Fruit fly (Drosophila melanogaster) whole organism, embryonic: ENCODE results near the gene lbl.

Experiments
- Awh ChIP-seq: fragments of 200-800 bp; sonication (Bioruptor generic); IDR thresholded peaks from 2 replicates; pipeline ENCODE4, ENCODE4 v1.3.6; 2022; ENCODE audit warnings: missing biosample characterization, missing genetic modification characterization
- Bteb2 ChIP-seq: fragments of 200-800 bp; sonication (Bioruptor generic); optimal IDR thresholded peaks from 2 replicates; lab custom pipeline; 2016; ENCODE audit warnings: missing biosample characterization, missing genetic modification characterization
- CG10209 ChIP-seq: fragments of 200-800 bp; sonication (Bioruptor generic); optimal IDR thresholded peaks from 3 replicates; lab custom pipeline; 2017; ENCODE audit warnings: missing biosample characterization, mild to moderate bottlenecking, missing genetic modification characterization, missing genetic modification reagents
- CG10654 ChIP-seq: fragments of 200-800 bp; sonication (Bioruptor generic); optimal IDR thresholded peaks from 2 replicates; lab custom pipeline; 2016; ENCODE audit warnings: missing biosample characterization, missing genetic modification characterization
- CG10979 ChIP-seq: fragments of 200-800 bp; sonication (Bioruptor generic); optimal IDR thresholded peaks from 2 replicates; lab custom pipeline; 2018; ENCODE audit warnings: missing biosample characterization, mild to moderate bottlenecking, missing genetic modification characterization, moderate library complexity
- CG11093 ChIP-seq: fragments of 200-800 bp; sonication (Bioruptor generic); IDR thresholded peaks from 3 replicates; pipeline ENCODE4 v1.3.6; 2022; ENCODE audit warnings: missing biosample characterization, missing genetic modification characterization
- CG11504 ChIP-seq: fragments of 200-800 bp; sonication (Bioruptor generic); optimal IDR thresholded peaks from 3 replicates; lab custom pipeline; 2019; ENCODE audit warnings: missing biosample characterization, mild to moderate bottlenecking, missing genetic modification characterization, moderate library complexity
- CG11723 ChIP-seq: fragments of 200-800 bp; sonication (Bioruptor generic); optimal IDR thresholded peaks from 2 replicates; lab custom pipeline; 2017; ENCODE audit warnings: missing biosample characterization, mild to moderate bottlenecking, missing genetic modification characterization
- CG1233 ChIP-seq: fragments of 200-800 bp; sonication (Bioruptor generic); optimal IDR thresholded peaks from 4 replicates; lab custom pipeline; 2018; ENCODE audit warnings: missing biosample characterization, mild to moderate bottlenecking, missing genetic modification characterization
- CG13775 ChIP-seq: fragments of 200-800 bp; sonication (Bioruptor generic); optimal IDR thresholded peaks from 3 replicates; lab custom pipeline; 2017; ENCODE audit warnings: missing biosample characterization, mild to moderate bottlenecking, missing genetic modification characterization
- CG14441 ChIP-seq: fragments of 200-800 bp; sonication (Bioruptor generic); IDR thresholded peaks from 2 replicates; pipeline ENCODE4 v1.3.6; 2022; ENCODE audit warnings: missing biosample characterization, missing genetic modification characterization
- CG14710 ChIP-seq: fragments of 200-800 bp; sonication (Bioruptor generic); optimal IDR thresholded peaks from 3 replicates; lab custom pipeline; 2019; ENCODE audit warnings: missing biosample characterization, mild to moderate bottlenecking, missing genetic modification characterization, moderate library complexity
- CG15073 ChIP-seq: fragments of 200-800 bp; sonication (Bioruptor generic); optimal IDR thresholded peaks from 2 replicates; lab custom pipeline; 2016; ENCODE audit warnings: missing biosample characterization, missing genetic modification characterization
- CG18262 ChIP-seq: fragments of 200-800 bp; optimal IDR thresholded peaks from 3 replicates; lab custom pipeline; 2019; ENCODE audit warnings: missing biosample characterization, mild to moderate bottlenecking, missing genetic modification characterization, moderate library complexity
- CG18599 ChIP-seq: fragments of 200-800 bp; sonication (Bioruptor generic); optimal IDR thresholded peaks from 3 replicates; lab custom pipeline; 2017; ENCODE audit warnings: missing biosample characterization, missing genetic modification characterization, mild to moderate bottlenecking, moderate library complexity, missing genetic modification reagents
- CG31365 ChIP-seq: fragments of 200-800 bp; sonication (Bioruptor generic); optimal IDR thresholded peaks from 2 replicates; lab custom pipeline; 2018; ENCODE audit warnings: missing biosample characterization, mild to moderate bottlenecking, missing genetic modification characterization
- CG3407 ChIP-seq: fragments of 200-800 bp; sonication (Bioruptor generic); optimal IDR thresholded peaks from 2 replicates; lab custom pipeline; 2018; ENCODE audit warnings: missing biosample characterization, mild to moderate bottlenecking, missing genetic modification characterization
- CG4360 ChIP-seq: fragments of 200-800 bp; sonication (Bioruptor generic); IDR thresholded peaks from 2 replicates; pipeline ENCODE4 v1.3.6; 2022; ENCODE audit warnings: missing biosample characterization, missing genetic modification characterization
- CG6254 ChIP-seq: fragments of 200-800 bp; sonication (Bioruptor generic); optimal IDR thresholded peaks from 3 replicates; lab custom pipeline; 2017; ENCODE audit warnings: mild to moderate bottlenecking, missing biosample characterization, missing genetic modification reagents, missing genetic modification characterization
- CG7372 ChIP-seq: fragments of 200-800 bp; sonication (Bioruptor generic); IDR thresholded peaks from 2 replicates; pipeline ENCODE4 v1.3.6; 2022; ENCODE audit warnings: missing biosample characterization, missing genetic modification characterization
- CG7928 ChIP-seq: fragments of 200-800 bp; sonication (Bioruptor generic); optimal IDR thresholded peaks from 2 replicates; lab custom pipeline; 2017; ENCODE audit warnings: missing biosample characterization, mild to moderate bottlenecking, missing genetic modification characterization
- CG9215 ChIP-seq: fragments of 200-800 bp; sonication (Bioruptor generic); IDR thresholded peaks from 2 replicates; pipeline ENCODE4 v1.3.6; 2022; ENCODE audit warnings: missing biosample characterization, missing genetic modification characterization
- CG9609 ChIP-seq: fragments of 200-800 bp; sonication (Bioruptor generic); optimal IDR thresholded peaks from 3 replicates; lab custom pipeline; 2016; ENCODE audit warnings: missing biosample characterization, missing genetic modification characterization
- CrebB ChIP-seq: fragments of 200-800 bp; sonication (Bioruptor generic); optimal IDR thresholded peaks from 3 replicates; lab custom pipeline; 2018; ENCODE audit warnings: missing biosample characterization, mild to moderate bottlenecking, missing genetic modification characterization
- Dip3 ChIP-seq: fragments of 200-800 bp; sonication (Bioruptor generic); optimal IDR thresholded peaks from 3 replicates; lab custom pipeline; 2016; ENCODE audit warnings: missing biosample characterization, missing genetic modification characterization
- Doc2 ChIP-seq: fragments of 200-800 bp; sonication (Bioruptor generic); IDR thresholded peaks from 2 replicates; pipeline ENCODE4 v1.3.6; 2022; ENCODE audit warnings: missing biosample characterization, missing genetic modification characterization
- Drgx ChIP-seq: fragments of 200-800 bp; sonication (Bioruptor generic); IDR thresholded peaks from 2 replicates; pipeline ENCODE4 v1.3.6; 2022; ENCODE audit warnings: missing biosample characterization, missing genetic modification characterization
- E2f1 ChIP-seq: fragments of 200-800 bp; sonication (Bioruptor generic); IDR thresholded peaks from 2 replicates; pipeline ENCODE4 v1.3.6; 2022; ENCODE audit warnings: missing biosample characterization, missing genetic modification characterization
- Fer3 ChIP-seq: fragments of 200-800 bp; sonication (Bioruptor generic); optimal IDR thresholded peaks from 2 replicates; lab custom pipeline; 2018; ENCODE audit warnings: missing biosample characterization, mild to moderate bottlenecking, missing genetic modification characterization, moderate library complexity
- Lpt ChIP-seq: fragments of >200 bp; optimal IDR thresholded peaks from 2 replicates; lab custom pipeline; 2018; ENCODE audit warnings: missing biosample characterization, missing genetic modification characterization
- Nf-YA ChIP-seq: fragments of 200-800 bp; sonication (Bioruptor generic); IDR thresholded peaks from 2 replicates; pipeline ENCODE4 v1.3.6; 2022; ENCODE audit warnings: missing biosample characterization, missing genetic modification characterization
- Opbp ChIP-seq: fragments of 200-800 bp; sonication (Bioruptor generic); IDR thresholded peaks from 3 replicates; pipeline ENCODE4 v1.3.6; 2022; ENCODE audit warnings: missing biosample characterization, missing genetic modification characterization; ENCODE audit not compliant: partially characterized antibody
- Ptx1 ChIP-seq: fragments of 200-800 bp; sonication (Bioruptor generic); IDR thresholded peaks from 2 replicates; pipeline ENCODE4 v1.3.6; 2022; ENCODE audit warnings: missing biosample characterization, missing genetic modification characterization
- Spps ChIP-seq: fragments of 200-800 bp; sonication (Bioruptor generic); optimal IDR thresholded peaks from 2 replicates; lab custom pipeline; 2018; ENCODE audit warnings: missing biosample characterization, mild to moderate bottlenecking, missing genetic modification characterization
- Xbp1 ChIP-seq: fragments of 200-800 bp; sonication (Bioruptor generic); optimal IDR thresholded peaks from 3 replicates; lab custom pipeline; 2016; ENCODE audit warnings: missing biosample characterization, mild to moderate bottlenecking, missing genetic modification characterization
- croc ChIP-seq: fragments of 200-800 bp; sonication (Bioruptor generic); conservative IDR thresholded peaks from 3 replicates; pipeline ENCODE4 v1.3.6; 2022; ENCODE audit warnings: missing biosample characterization, missing genetic modification characterization
- gsb-n ChIP-seq: fragments of 200-800 bp; sonication (Bioruptor generic); optimal IDR thresholded peaks from 3 replicates; lab custom pipeline; 2018; ENCODE audit warnings: missing biosample characterization, mild to moderate bottlenecking, missing genetic modification characterization
- lilli ChIP-seq: fragments of 200-800 bp; sonication (Bioruptor generic); optimal IDR thresholded peaks from 3 replicates; lab custom pipeline; 2016; ENCODE audit warnings: missing biosample characterization, missing genetic modification characterization
- lola ChIP-seq, 3 experiments: fragments of >200 bp in 2 of 3; fragments of 200-800 bp in 1 of 3; sonication (Bioruptor generic) in 1 of 3; optimal IDR thresholded peaks; 2 replicates each; lab custom pipeline; 2017 to 2019; ENCODE audit warnings: missing biosample characterization in 3 of 3, missing genetic modification characterization in 3 of 3, mild to moderate bottlenecking in 1 of 3, moderate library complexity in 1 of 3
- oc ChIP-seq: fragments of 200-800 bp; sonication (Bioruptor generic); optimal IDR thresholded peaks from 2 replicates; lab custom pipeline; 2018; ENCODE audit warnings: missing biosample characterization, mild to moderate bottlenecking, missing genetic modification characterization, moderate library complexity
- p53 ChIP-seq: fragments of 200-800 bp; sonication (Bioruptor generic); optimal IDR thresholded peaks from 2 replicates; lab custom pipeline; 2016; ENCODE audit warnings: missing biosample characterization, missing genetic modification characterization
- pan ChIP-seq, 4 experiments: fragments of >200 bp in 3 of 4; fragments of 200-800 bp in 1 of 4; sonication (Bioruptor generic) in 1 of 4; optimal IDR thresholded peaks in 3 of 4; IDR thresholded peaks in 1 of 4; 2 replicates each; pipeline versions ENCODE4 v1.3.6 to Lab custom; 2017 to 2022; ENCODE audit warnings: missing biosample characterization in 2 of 4, missing genetic modification characterization in 2 of 4, mixed read lengths in 1 of 4
- sd ChIP-seq: fragments of 200-800 bp; sonication (Bioruptor generic); optimal IDR thresholded peaks from 3 replicates; lab custom pipeline; 2018; ENCODE audit warnings: missing biosample characterization, mild to moderate bottlenecking, missing genetic modification characterization, moderate library complexity
- sug ChIP-seq: fragments of 200-800 bp; optimal IDR thresholded peaks from 2 replicates; lab custom pipeline; 2019; ENCODE audit warnings: missing biosample characterization, mild to moderate bottlenecking, missing genetic modification characterization, moderate library complexity
- trem ChIP-seq: fragments of 200-800 bp; optimal IDR thresholded peaks from 3 replicates; lab custom pipeline; 2019; ENCODE audit warnings: missing biosample characterization, mild to moderate bottlenecking, missing genetic modification characterization, moderate library complexity
- trh ChIP-seq: fragments of 200-800 bp; sonication (Bioruptor generic); optimal IDR thresholded peaks from 2 replicates; lab custom pipeline; 2016; ENCODE audit warnings: missing biosample characterization, missing genetic modification characterization
- tx ChIP-seq: fragments of 200-800 bp; sonication (Bioruptor generic); optimal IDR thresholded peaks from 2 replicates; lab custom pipeline; 2016; ENCODE audit warnings: missing biosample characterization, missing genetic modification characterization
- vfl ChIP-seq: fragments of 200-800 bp; sonication (Bioruptor generic); optimal IDR thresholded peaks from 2 replicates; lab custom pipeline; 2016; ENCODE audit warnings: missing biosample characterization, missing genetic modification characterization
- yki ChIP-seq: fragments of >200 bp; optimal IDR thresholded peaks from 3 replicates; lab custom pipeline; 2018
- zen2 ChIP-seq: fragments of 200-800 bp; sonication (Bioruptor generic); IDR thresholded peaks from 3 replicates; pipeline ENCODE4 v1.3.6; 2022; ENCODE audit warnings: missing biosample characterization, missing genetic modification characterization; ENCODE audit not compliant: partially characterized antibody
- zfh2 ChIP-seq: fragments of 200-800 bp; sonication (Bioruptor generic); optimal IDR thresholded peaks from 2 replicates; lab custom pipeline; 2016; ENCODE audit warnings: missing biosample characterization, missing genetic modification characterization

The lbl gene

DNA sequence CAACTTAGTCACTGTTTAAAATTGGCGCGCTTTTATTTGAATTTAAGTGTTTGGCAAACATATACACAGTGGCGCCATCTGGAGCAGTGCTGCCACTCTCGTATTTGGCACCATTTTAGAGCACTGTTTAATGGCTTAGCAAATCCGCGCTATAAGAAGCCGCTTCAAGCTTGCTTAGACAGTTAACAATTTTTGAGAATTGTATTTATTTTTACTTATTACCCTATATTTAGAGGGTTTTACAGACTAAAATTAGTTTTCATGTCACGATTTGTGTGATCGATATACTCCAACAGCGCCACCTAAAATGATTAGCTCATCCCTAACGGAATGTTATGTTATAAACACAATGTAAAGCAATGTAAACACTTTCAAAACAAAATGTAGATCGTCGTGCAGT lies 48.0 kb upstream of the lbl start, which contains the start of gene Fancm (continued):
- TF ChIP-seq CG9215 (GFP tag; lab: Robert Waterston, UW) = peak; percentile 30; the same call in 1 of the 2 replicates
- peak; percentile 99 for TF ChIP-seq CG14710 (tag; lab: Kevin White, UChicago)
- no peak for TF ChIP-seq CG1233 (GFP tag; lab: Kevin White, UChicago)
- TF ChIP-seq Fer3 (tag; lab: Kevin White, UChicago) = peak; percentile 35
- peak; percentile 84 for TF ChIP-seq Xbp1
- TF ChIP-seq Opbp = peak; percentile 69
- TF ChIP-seq lilli (GFP tag; lab: Kevin White, UChicago) = peak; percentile 77
- no peak for TF ChIP-seq yki (lab: Kevin White, UChicago)
- TF ChIP-seq sd (tag; lab: Kevin White, UChicago) = no peak
- peak; percentile 25 for TF ChIP-seq CG18599 (GFP tag; lab: Kevin White, UChicago)
- peak; percentile 64 for TF ChIP-seq p53 (GFP tag; lab: Kevin White, UChicago)
- TF ChIP-seq tx = peak; percentile 74
- no peak for TF ChIP-seq CG11504 (tag; lab: Kevin White, UChicago)
- TF ChIP-seq Doc2 = no peak
- TF ChIP-seq CG4360 = no peak
- TF ChIP-seq CG11093 (GFP tag; lab: Robert Waterston, UW) = no peak; the same call in 2 of the 3 replicates
- TF ChIP-seq E2f1 (GFP tag; lab: Robert Waterston, UW) = peak; percentile 45; the same call in 1 of the 2 replicates
- TF ChIP-seq CG14441 (GFP tag; lab: Robert Waterston, UW) = peak; percentile 45; the same call in 1 of the 2 replicates
- no peak for TF ChIP-seq oc
- peak; percentile 70 for TF ChIP-seq Ptx1 (GFP tag; lab: Robert Waterston, UW)
- TF ChIP-seq CG13775 (GFP tag; lab: Kevin White, UChicago) = peak; percentile 59
- TF ChIP-seq Bteb2 (GFP tag; lab: Kevin White, UChicago) = peak; percentile 44
- TF ChIP-seq Spps = no peak
- TF ChIP-seq Lpt (GFP tag; lab: Kevin White, UChicago) = no peak
- TF ChIP-seq Nf-YA (GFP tag; lab: Robert Waterston, UW) = no peak
- no peak for TF ChIP-seq pan (optimal IDR thresholded peaks at IDR 0.05; lab: Kevin White, UChicago)
- TF ChIP-seq pan (GFP tag; optimal IDR thresholded peaks at IDR 0.05 in 1 of 2, IDR thresholded peaks at IDR 0.05 in 1 of 2) = peak in 1 of 2 experiments; percentile 13
- TF ChIP-seq CG10979 (tag; lab: Kevin White, UChicago) = peak; percentile 25
- TF ChIP-seq CG7372 (GFP tag; lab: Robert Waterston, UW) = no peak
- TF ChIP-seq CG15073 (GFP tag; lab: Kevin White, UChicago) = peak; percentile 33
- TF ChIP-seq CG7928 (GFP tag; lab: Kevin White, UChicago) = peak; percentile 42
- no peak for TF ChIP-seq croc
- TF ChIP-seq CG9609 (GFP tag; lab: Kevin White, UChicago) = peak; percentile 77
- peak; percentile 77 for TF ChIP-seq vfl (GFP tag; lab: Kevin White, UChicago)
- no peak for TF ChIP-seq Drgx
- TF ChIP-seq CG18262 = peak; percentile 49
- no peak for TF ChIP-seq CG31365
- peak; percentile 23 for TF ChIP-seq CG11723
- TF ChIP-seq CG3407 (GFP tag; lab: Kevin White, UChicago) = peak; percentile 12
- TF ChIP-seq zen2 = no peak; the same call in 2 of the 3 replicates
- TF ChIP-seq gsb-n (tag; lab: Kevin White, UChicago) = no peak
- TF ChIP-seq trh (GFP tag; lab: Kevin White, UChicago) = peak; percentile 25
- peak; percentile 54 for TF ChIP-seq CG10654 (GFP tag; lab: Kevin White, UChicago)
- peak; percentile 82 for TF ChIP-seq zfh2 (GFP tag; lab: Kevin White, UChicago)
- peak; percentile 72 for TF ChIP-seq sug (tag; lab: Kevin White, UChicago)
- TF ChIP-seq CG6254 (GFP tag; lab: Kevin White, UChicago) = no peak
- peak; percentile 82 for TF ChIP-seq Dip3 (GFP tag; lab: Kevin White, UChicago)
- TF ChIP-seq lola (GFP tag; optimal IDR thresholded peaks at IDR 0.05; lab: Kevin White, UChicago) = peak in 1 of 3 experiments; percentile 49
- no peak for TF ChIP-seq Awh (GFP tag; lab: Robert Waterston, UW)
- no peak for TF ChIP-seq CrebB
- TF ChIP-seq CG10209 (GFP tag; lab: Kevin White, UChicago) = peak; percentile 63
- peak; percentile 94 for TF ChIP-seq trem (tag; lab: Kevin White, UChicago)
